Fruit fly (Drosophila melanogaster) S2 (cell line): ENCODE measurements around the gene Nin.

Source experiments
- CG8478 ChIP-seq: fragments of >200 bp; optimal IDR thresholded peaks from 2 replicates; lab custom pipeline; 2018
- CTCF ChIP-seq, 2 experiments: fragments of >200 bp; optimal IDR thresholded peaks; 2 replicates each; lab custom pipeline; 2018

DNA sequence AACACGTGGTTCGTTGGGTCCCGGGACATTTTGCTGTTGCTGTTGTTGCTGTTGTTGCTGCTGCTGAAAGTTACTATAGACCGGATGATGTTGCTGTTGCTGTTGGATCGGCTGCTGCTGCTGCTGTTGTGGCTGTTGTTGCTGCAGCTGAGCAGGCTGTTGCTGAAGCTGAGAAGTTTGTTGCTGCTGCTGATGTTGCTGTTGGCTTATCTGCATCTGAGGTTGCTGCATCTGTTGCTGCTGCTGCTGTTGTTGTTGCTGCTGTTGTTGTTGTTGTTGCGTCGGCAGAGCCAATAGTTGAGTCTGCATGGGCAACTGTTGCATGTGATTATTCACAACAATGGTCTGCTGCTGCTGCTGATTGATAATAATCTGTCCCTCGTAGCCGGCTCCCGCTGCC, 42.7 kb upstream of the Nin start:
- TF ChIP-seq CG8478 (lab: Kevin White, UChicago) (no peak), CTCF (optimal IDR thresholded peaks at IDR 0.05; lab: Kevin White, UChicago) (no peak)
